Fruit fly (Drosophila melanogaster) whole organism, embryonic: ENCODE data around the gene CG13062.

ENCODE experiments used
- Blimp-1 ChIP-seq: fragments of 200-800 bp; sonication (Bioruptor generic); optimal IDR thresholded peaks from 3 replicates; lab custom pipeline; 2018; ENCODE audit warnings: missing biosample characterization, missing genetic modification characterization, mild to moderate bottlenecking, moderate library complexity, missing genetic modification reagents
- CG12769 ChIP-seq: fragments of 200-800 bp; sonication (Bioruptor generic); optimal IDR thresholded peaks from 2 replicates; lab custom pipeline; 2019; ENCODE audit warnings: missing biosample characterization, mild to moderate bottlenecking, missing genetic modification characterization, moderate library complexity
- CG13287 ChIP-seq: fragments of 200-800 bp; sonication (Bioruptor generic); IDR thresholded peaks from 2 replicates; pipeline ENCODE4 v1.3.6; 2022; ENCODE audit warnings: missing biosample characterization, missing genetic modification characterization; ENCODE audit not compliant: partially characterized antibody
- CG13424 ChIP-seq: fragments of 200-800 bp; sonication (Bioruptor generic); optimal IDR thresholded peaks from 2 replicates; lab custom pipeline; 2019; ENCODE audit warnings: missing biosample characterization, mild to moderate bottlenecking, missing genetic modification characterization, moderate library complexity
- CG15269 ChIP-seq: fragments of 200-800 bp; sonication (Bioruptor generic); optimal IDR thresholded peaks from 2 replicates; lab custom pipeline; 2018; ENCODE audit warnings: missing biosample characterization, mild to moderate bottlenecking, missing genetic modification characterization, moderate library complexity
- CG16815 ChIP-seq: fragments of 200-800 bp; sonication (Bioruptor generic); optimal IDR thresholded peaks from 3 replicates; lab custom pipeline; 2017; ENCODE audit warnings: missing biosample characterization, mild to moderate bottlenecking, missing genetic modification characterization
- CG1832 ChIP-seq: fragments of 200-800 bp; sonication (Bioruptor generic); optimal IDR thresholded peaks from 2 replicates; lab custom pipeline; 2017; ENCODE audit warnings: missing biosample characterization, mild to moderate bottlenecking, missing genetic modification characterization, inconsistent platforms
- CG2199 ChIP-seq: fragments of 200-800 bp; sonication (Bioruptor generic); IDR thresholded peaks from 3 replicates; pipeline ENCODE4 v1.3.6; 2022; ENCODE audit warnings: missing biosample characterization, missing genetic modification characterization
- CG2202 ChIP-seq: fragments of 200-800 bp; sonication (Bioruptor generic); optimal IDR thresholded peaks from 2 replicates; lab custom pipeline; 2018; ENCODE audit warnings: missing biosample characterization, mild to moderate bottlenecking, missing genetic modification characterization
- CG31365 ChIP-seq: fragments of 200-800 bp; sonication (Bioruptor generic); optimal IDR thresholded peaks from 2 replicates; lab custom pipeline; 2018; ENCODE audit warnings: missing biosample characterization, mild to moderate bottlenecking, missing genetic modification characterization
- CG32767 ChIP-seq: fragments of 200-800 bp; sonication (Bioruptor generic); IDR thresholded peaks from 2 replicates; pipeline ENCODE4 v1.3.6; 2022; ENCODE audit warnings: missing biosample characterization, missing genetic modification characterization
- CG33557 ChIP-seq: fragments of 200-800 bp; sonication (Bioruptor generic); optimal IDR thresholded peaks from 2 replicates; lab custom pipeline; 2019; ENCODE audit warnings: missing biosample characterization, mild to moderate bottlenecking, missing genetic modification characterization, moderate library complexity
- CG4707 ChIP-seq: fragments of 200-800 bp; sonication (Bioruptor generic); optimal IDR thresholded peaks from 2 replicates; lab custom pipeline; 2018; ENCODE audit warnings: missing biosample characterization, mild to moderate bottlenecking, missing genetic modification characterization, moderate library complexity
- CG5245 ChIP-seq: fragments of 200-800 bp; sonication (Bioruptor generic); optimal IDR thresholded peaks from 3 replicates; lab custom pipeline; 2016; ENCODE audit warnings: missing biosample characterization, missing genetic modification characterization
- CG8359 ChIP-seq: fragments of 200-800 bp; sonication (Bioruptor generic); optimal IDR thresholded peaks from 2 replicates; lab custom pipeline; 2017; ENCODE audit warnings: missing biosample characterization, mild to moderate bottlenecking, missing genetic modification characterization, borderline replicate concordance
- CG8478 ChIP-seq: fragments of >200 bp; optimal IDR thresholded peaks from 2 replicates; lab custom pipeline; 2018
- CG8944 ChIP-seq: fragments of 200-800 bp; sonication (Bioruptor generic); optimal IDR thresholded peaks from 3 replicates; lab custom pipeline; 2016; ENCODE audit warnings: missing biosample characterization, missing genetic modification characterization
- CG9817 ChIP-seq: fragments of 200-800 bp; sonication (Bioruptor generic); optimal IDR thresholded peaks from 2 replicates; lab custom pipeline; 2018; ENCODE audit warnings: missing biosample characterization, mild to moderate bottlenecking, missing genetic modification characterization, moderate library complexity
- CrebB ChIP-seq: fragments of 200-800 bp; sonication (Bioruptor generic); optimal IDR thresholded peaks from 3 replicates; lab custom pipeline; 2018; ENCODE audit warnings: missing biosample characterization, mild to moderate bottlenecking, missing genetic modification characterization
- Doc3 ChIP-seq: fragments of 200-800 bp; sonication (Bioruptor generic); IDR thresholded peaks from 3 replicates; pipeline ENCODE4 v1.3.6; 2022; ENCODE audit warnings: missing biosample characterization, missing genetic modification characterization; ENCODE audit not compliant: partially characterized antibody
- Ets97D ChIP-seq: fragments of 200-800 bp; sonication (Bioruptor generic); optimal IDR thresholded peaks from 3 replicates; lab custom pipeline; 2016; ENCODE audit warnings: missing biosample characterization, missing genetic modification characterization
- Hey ChIP-seq: fragments of 200-800 bp; sonication (Bioruptor generic); optimal IDR thresholded peaks from 3 replicates; lab custom pipeline; 2018; ENCODE audit warnings: missing biosample characterization, mild to moderate bottlenecking, missing genetic modification characterization
- Hr51 ChIP-seq, 2 experiments: fragments of 200-800 bp; sonication (Bioruptor generic); optimal IDR thresholded peaks; 2 replicates in 1 of 2; 3 replicates in 1 of 2; lab custom pipeline; 2016 to 2018; ENCODE audit warnings: missing biosample characterization in 2 of 2, missing genetic modification characterization in 2 of 2, mild to moderate bottlenecking in 1 of 2, moderate library complexity in 1 of 2
- Poxn ChIP-seq: fragments of 200-800 bp; sonication (Bioruptor generic); IDR thresholded peaks from 2 replicates; pipeline ENCODE4 v1.3.6; 2022; ENCODE audit warnings: missing biosample characterization, missing genetic modification characterization
- Ptx1 ChIP-seq: fragments of 200-800 bp; sonication (Bioruptor generic); IDR thresholded peaks from 2 replicates; pipeline ENCODE4 v1.3.6; 2022; ENCODE audit warnings: missing biosample characterization, missing genetic modification characterization
- Rfx ChIP-seq: fragments of 200-800 bp; sonication (Bioruptor generic); IDR thresholded peaks from 2 replicates; pipeline ENCODE4 v1.3.6; 2022; ENCODE audit warnings: missing biosample characterization, missing genetic modification characterization
- Stat92E ChIP-seq, 3 experiments: fragments of >200 bp in 2 of 3; fragments of 200-800 bp in 1 of 3; sonication (Bioruptor generic) in 1 of 3; optimal IDR thresholded peaks; 2 replicates each; lab custom pipeline; 2017 to 2019; ENCODE audit warnings: missing biosample characterization in 3 of 3, missing genetic modification characterization in 3 of 3, mild to moderate bottlenecking in 1 of 3, moderate library complexity in 1 of 3
- Trl ChIP-seq, 3 experiments: fragments of >200 bp in 2 of 3; fragments of 200-800 bp in 1 of 3; sonication (Bioruptor generic) in 1 of 3; optimal IDR thresholded peaks; 2 replicates in 1 of 3; 3 replicates in 2 of 3; lab custom pipeline; 2016 to 2017; ENCODE audit warnings: missing biosample characterization in 1 of 3, missing genetic modification characterization in 1 of 3
- YL-1 ChIP-seq: fragments of 200-800 bp; sonication (Bioruptor generic); optimal IDR thresholded peaks from 3 replicates; lab custom pipeline; 2017; ENCODE audit warnings: missing biosample characterization, mild to moderate bottlenecking, missing genetic modification characterization
- ato ChIP-seq: fragments of 200-800 bp; sonication (Bioruptor generic); IDR thresholded peaks from 2 replicates; pipeline ENCODE4 v1.3.6; 2022; ENCODE audit warnings: missing biosample characterization, missing genetic modification characterization; ENCODE audit not compliant: partially characterized antibody
- cad ChIP-seq: fragments of >200 bp; optimal IDR thresholded peaks from 2 replicates; lab custom pipeline; 2017; ENCODE audit warnings: missing biosample characterization, missing genetic modification characterization
- crc ChIP-seq: fragments of 200-800 bp; sonication (Bioruptor generic); optimal IDR thresholded peaks from 2 replicates; lab custom pipeline; 2016; ENCODE audit warnings: missing biosample characterization, missing genetic modification characterization
- da ChIP-seq: fragments of 200-800 bp; sonication (Bioruptor generic); optimal IDR thresholded peaks from 2 replicates; lab custom pipeline; 2016; ENCODE audit warnings: missing biosample characterization, missing genetic modification characterization
- disco-r ChIP-seq: fragments of 200-800 bp; sonication (Bioruptor generic); optimal IDR thresholded peaks from 2 replicates; lab custom pipeline; 2016; ENCODE audit warnings: missing biosample characterization, missing genetic modification characterization
- en ChIP-seq: fragments of 200-800 bp; sonication (Bioruptor generic); optimal IDR thresholded peaks from 2 replicates; lab custom pipeline; 2016; ENCODE audit warnings: missing biosample characterization, missing genetic modification characterization
- eve ChIP-seq, 2 experiments: fragments of >200 bp; optimal IDR thresholded peaks; 2 replicates each; lab custom pipeline; 2017; ENCODE audit warnings: missing biosample characterization in 2 of 2, missing genetic modification characterization in 2 of 2
- ftz-f1 ChIP-seq: fragments of 200-800 bp; sonication (Bioruptor generic); optimal IDR thresholded peaks from 2 replicates; lab custom pipeline; 2016; ENCODE audit warnings: missing biosample characterization, missing genetic modification characterization
- gcm2 ChIP-seq: fragments of 200-800 bp; sonication (Bioruptor generic); optimal IDR thresholded peaks from 2 replicates; lab custom pipeline; 2016; ENCODE audit warnings: missing biosample characterization, missing genetic modification characterization
- her ChIP-seq: fragments of 200-800 bp; sonication (Bioruptor generic); optimal IDR thresholded peaks from 2 replicates; lab custom pipeline; 2016; ENCODE audit warnings: missing biosample characterization, missing genetic modification characterization
- hkb ChIP-seq, 2 experiments: fragments of 200-800 bp in 1 of 2; fragments of >200 bp in 1 of 2; sonication (Bioruptor generic) in 1 of 2; IDR thresholded peaks in 1 of 2; optimal IDR thresholded peaks in 1 of 2; 2 replicates each; pipeline versions ENCODE4 v1.3.6 to Lab custom; 2017 to 2022; ENCODE audit warnings: missing biosample characterization in 1 of 2, missing genetic modification characterization in 1 of 2
- nerfin-2 ChIP-seq: fragments of 200-800 bp; sonication (Bioruptor generic); IDR thresholded peaks from 2 replicates; pipeline ENCODE4 v1.3.6; 2022; ENCODE audit warnings: missing biosample characterization, missing genetic modification characterization; ENCODE audit not compliant: partially characterized antibody
- otp ChIP-seq: fragments of 200-800 bp; sonication (Bioruptor generic); IDR thresholded peaks from 3 replicates; pipeline ENCODE4, ENCODE4 v1.3.6; 2022; ENCODE audit warnings: missing biosample characterization, missing genetic modification characterization
- pan ChIP-seq, 4 experiments: fragments of >200 bp in 3 of 4; fragments of 200-800 bp in 1 of 4; sonication (Bioruptor generic) in 1 of 4; optimal IDR thresholded peaks in 3 of 4; IDR thresholded peaks in 1 of 4; 2 replicates each; pipeline versions ENCODE4 v1.3.6 to Lab custom; 2017 to 2022; ENCODE audit warnings: missing biosample characterization in 2 of 4, missing genetic modification characterization in 2 of 4, mixed read lengths in 1 of 4
- salm ChIP-seq: fragments of 200-800 bp; sonication (Bioruptor generic); optimal IDR thresholded peaks from 2 replicates; lab custom pipeline; 2018; ENCODE audit warnings: missing biosample characterization, mild to moderate bottlenecking, missing genetic modification characterization
- sens-2 ChIP-seq: fragments of 200-800 bp; sonication (Bioruptor generic); IDR thresholded peaks from 2 replicates; pipeline ENCODE4 v1.3.6; 2022; ENCODE audit warnings: missing biosample characterization, missing genetic modification characterization
- ttk ChIP-seq: fragments of 200-800 bp; sonication (Bioruptor generic); IDR thresholded peaks from 2 replicates; pipeline ENCODE4 v2.1.2; 2022; ENCODE audit warnings: missing biosample characterization, missing genetic modification characterization
- tx ChIP-seq: fragments of 200-800 bp; sonication (Bioruptor generic); optimal IDR thresholded peaks from 2 replicates; lab custom pipeline; 2016; ENCODE audit warnings: missing biosample characterization, missing genetic modification characterization

CG13062 gene

DNA sequence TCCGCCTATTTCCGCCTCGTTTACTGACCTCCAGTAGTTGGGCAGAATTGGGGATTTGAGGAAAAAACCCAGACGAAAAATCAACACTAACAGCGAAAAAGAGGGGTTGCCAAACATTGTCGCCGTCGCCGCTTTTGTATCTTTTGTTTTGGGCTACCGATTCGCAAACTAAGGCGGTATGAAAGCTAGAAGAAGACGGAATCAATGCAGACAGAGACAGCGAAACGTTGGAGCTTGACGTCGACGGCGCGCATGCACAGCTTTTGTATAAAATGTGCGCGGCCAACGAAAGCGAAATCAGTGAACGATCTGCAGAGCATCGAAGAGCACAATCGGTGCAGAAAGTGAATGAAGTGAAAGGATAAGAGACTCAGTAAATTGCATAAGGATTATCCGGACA is 24.6 kb downstream of the CG13062 start, which contains the start of gene CG4998:
TSS of gene CG4998 (plus strand) at position 301 of the 400 bp plus-strand sequence.
- TF ChIP-seq otp (GFP tag; lab: Robert Waterston, UW) (no peak), Blimp-1 (GFP tag; lab: Kevin White, UChicago) (peak; percentile 8), CG12769 (tag; lab: Kevin White, UChicago) (peak; percentile 8), sens-2 (no peak), pan (optimal IDR thresholded peaks at IDR 0.05; lab: Kevin White, UChicago) (no peak), pan (GFP tag; optimal IDR thresholded peaks at IDR 0.05 in 1 of 2, IDR thresholded peaks at IDR 0.05 in 1 of 2) (peak in 1 of 2 experiments; percentile 14)

DNA sequence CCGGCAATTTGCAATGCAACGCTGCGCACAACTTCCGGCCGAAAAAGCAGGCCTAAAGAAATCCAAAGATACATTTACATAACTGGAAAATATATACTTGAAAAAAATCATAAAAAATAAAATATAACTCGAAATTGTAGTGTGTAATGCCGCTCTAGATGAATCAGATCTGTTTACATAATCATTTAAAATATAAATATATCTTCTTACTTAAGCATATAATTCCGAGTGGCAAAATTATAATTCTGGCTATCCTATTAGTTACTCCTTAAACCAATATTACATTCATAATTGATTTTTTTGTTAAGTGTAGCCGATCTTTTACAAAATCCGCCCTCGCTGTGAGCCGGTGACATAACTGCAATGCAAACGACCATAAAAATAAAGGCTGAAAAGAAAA is 25.4 kb downstream of the CG13062 start:
- no peak for TF ChIP-seq hkb (optimal IDR thresholded peaks at IDR 0.05; lab: Kevin White, UChicago)
- peak; percentile 53 for TF ChIP-seq hkb (GFP tag; IDR thresholded peaks at IDR 0.05; lab: Robert Waterston, UW)
- TF ChIP-seq CG4707 (GFP tag; lab: Kevin White, UChicago): no peak
- TF ChIP-seq Trl (optimal IDR thresholded peaks at IDR 0.05; lab: Kevin White, UChicago): no peak
- no peak for TF ChIP-seq Trl (GFP tag; optimal IDR thresholded peaks at IDR 0.05; lab: Kevin White, UChicago)
- no peak for TF ChIP-seq disco-r (GFP tag; lab: Kevin White, UChicago)
- no peak for TF ChIP-seq CG9817 (tag; lab: Kevin White, UChicago)
- TF ChIP-seq Ets97D (GFP tag; lab: Kevin White, UChicago): no peak
- TF ChIP-seq nerfin-2 (GFP tag; lab: Robert Waterston, UW): no peak
- TF ChIP-seq CG2202 (tag; lab: Kevin White, UChicago): no peak
- no peak for TF ChIP-seq her (GFP tag; lab: Kevin White, UChicago)
- no peak for TF ChIP-seq CG1832 (GFP tag; lab: Kevin White, UChicago)
- no peak for TF ChIP-seq Poxn
- no peak for TF ChIP-seq crc
- no peak for TF ChIP-seq da (GFP tag; lab: Kevin White, UChicago)
- TF ChIP-seq cad (GFP tag; lab: Kevin White, UChicago): no peak
- no peak for TF ChIP-seq CG8944 (GFP tag; lab: Kevin White, UChicago)
- TF ChIP-seq Ptx1 (GFP tag; lab: Robert Waterston, UW): peak; percentile 37; the same call in 1 of the 2 replicates
- TF ChIP-seq Hr51 (GFP tag; optimal IDR thresholded peaks at IDR 0.05; lab: Kevin White, UChicago): peak in 1 of 2 experiments; percentile 52
- peak; percentile 17 for TF ChIP-seq CG15269
- no peak for TF ChIP-seq ftz-f1 (GFP tag; lab: Kevin White, UChicago)
- TF ChIP-seq sens-2: no peak
- TF ChIP-seq CG32767 (GFP tag; lab: Robert Waterston, UW): no peak
- no peak for TF ChIP-seq CrebB (tag; lab: Kevin White, UChicago)
- no peak for TF ChIP-seq Stat92E (GFP tag; optimal IDR thresholded peaks at IDR 0.05; lab: Kevin White, UChicago)
- no peak for TF ChIP-seq CG5245 (GFP tag; lab: Kevin White, UChicago)
- no peak for TF ChIP-seq CG13424 (tag; lab: Kevin White, UChicago)
- no peak for TF ChIP-seq CG2199
- TF ChIP-seq tx (GFP tag; lab: Kevin White, UChicago): no peak
- TF ChIP-seq CG31365: no peak
- no peak for TF ChIP-seq CG13287
- TF ChIP-seq ato: no peak
- TF ChIP-seq ttk (GFP tag; lab: Robert Waterston, UW): 0 out of 2 replicates have a peak, but pooled peaks have one; percentile 25
- TF ChIP-seq CG16815: no peak
- TF ChIP-seq salm (tag; lab: Kevin White, UChicago): no peak
- TF ChIP-seq Rfx: no peak
- TF ChIP-seq Hey (tag; lab: Kevin White, UChicago): no peak
- no peak for TF ChIP-seq YL-1
- TF ChIP-seq eve (GFP tag; optimal IDR thresholded peaks at IDR 0.05; lab: Kevin White, UChicago): no peak
- no peak for TF ChIP-seq CG8359 (GFP tag; lab: Kevin White, UChicago)
- TF ChIP-seq Doc3: no peak
- no peak for TF ChIP-seq en (GFP tag; lab: Kevin White, UChicago)
- no peak for TF ChIP-seq CG8478 (lab: Kevin White, UChicago)
- TF ChIP-seq gcm2: no peak
- no peak for TF ChIP-seq CG33557 (GFP tag; lab: Kevin White, UChicago)
